Fruit fly (Drosophila melanogaster) whole organism, embryonic: Measurements from ENCODE around the gene CG6726.

Experiments used
- Blimp-1 ChIP-seq: fragments of 200-800 bp; sonication (Bioruptor generic); optimal IDR thresholded peaks from 3 replicates; lab custom pipeline; 2018; ENCODE audit warnings: missing biosample characterization, missing genetic modification characterization, mild to moderate bottlenecking, moderate library complexity, missing genetic modification reagents
- CG10209 ChIP-seq: fragments of 200-800 bp; sonication (Bioruptor generic); optimal IDR thresholded peaks from 3 replicates; lab custom pipeline; 2017; ENCODE audit warnings: missing biosample characterization, mild to moderate bottlenecking, missing genetic modification characterization, missing genetic modification reagents
- CG10321 ChIP-seq: fragments of 200-800 bp; sonication (Bioruptor generic); IDR thresholded peaks from 2 replicates; pipeline ENCODE4 v1.3.6; 2022; ENCODE audit warnings: missing biosample characterization, missing genetic modification characterization
- CG10431 ChIP-seq: fragments of 200-800 bp; sonication (Bioruptor generic); optimal IDR thresholded peaks from 3 replicates; lab custom pipeline; 2018; ENCODE audit warnings: missing biosample characterization, mild to moderate bottlenecking, missing genetic modification characterization
- CG11093 ChIP-seq: fragments of 200-800 bp; sonication (Bioruptor generic); IDR thresholded peaks from 3 replicates; pipeline ENCODE4 v1.3.6; 2022; ENCODE audit warnings: missing biosample characterization, missing genetic modification characterization
- CG11696 ChIP-seq: fragments of 200-800 bp; sonication (Bioruptor generic); IDR thresholded peaks from 2 replicates; pipeline ENCODE4 v1.3.6; 2022; ENCODE audit warnings: missing biosample characterization, missing genetic modification characterization
- CG1529 ChIP-seq: fragments of 200-800 bp; sonication (Bioruptor generic); optimal IDR thresholded peaks from 3 replicates; lab custom pipeline; 2018; ENCODE audit warnings: missing biosample characterization, missing genetic modification characterization
- CG1602 ChIP-seq: fragments of 200-800 bp; sonication (Bioruptor generic); optimal IDR thresholded peaks from 3 replicates; lab custom pipeline; 2016; ENCODE audit warnings: missing biosample characterization, missing genetic modification characterization
- CG17328 ChIP-seq: fragments of 200-800 bp; sonication (Bioruptor generic); IDR thresholded peaks from 2 replicates; pipeline ENCODE4 v1.3.6; 2022; ENCODE audit warnings: missing biosample characterization, missing genetic modification characterization
- CG17361 ChIP-seq: fragments of 200-800 bp; sonication (Bioruptor generic); IDR thresholded peaks from 3 replicates; pipeline ENCODE4 v1.3.6; 2022; ENCODE audit warnings: missing biosample characterization, missing genetic modification characterization
- CG3065 ChIP-seq: fragments of 200-800 bp; sonication (Bioruptor generic); optimal IDR thresholded peaks from 2 replicates; lab custom pipeline; 2016; ENCODE audit warnings: missing biosample characterization, missing genetic modification characterization
- CG3726 ChIP-seq: fragments of 200-800 bp; sonication (Bioruptor generic); IDR thresholded peaks from 3 replicates; pipeline ENCODE4, ENCODE4 v1.3.6; 2022; ENCODE audit warnings: missing biosample characterization, missing genetic modification characterization
- CG3847 ChIP-seq: fragments of 200-800 bp; sonication (Bioruptor generic); IDR thresholded peaks from 2 replicates; pipeline ENCODE4 v1.3.6; 2022; ENCODE audit warnings: missing biosample characterization, missing genetic modification characterization
- CG42726 ChIP-seq: fragments of 200-800 bp; sonication (Bioruptor generic); IDR thresholded peaks from 2 replicates; pipeline ENCODE4 v1.3.6; 2022; ENCODE audit warnings: missing biosample characterization, missing genetic modification characterization; ENCODE audit not compliant: partially characterized antibody
- CG6765 ChIP-seq: fragments of 200-800 bp; sonication (Bioruptor generic); optimal IDR thresholded peaks from 3 replicates; lab custom pipeline; 2017; ENCODE audit warnings: missing biosample characterization, mild to moderate bottlenecking, missing genetic modification characterization
- CG8281 ChIP-seq: fragments of 200-800 bp; sonication (Bioruptor generic); optimal IDR thresholded peaks from 2 replicates; lab custom pipeline; 2018; ENCODE audit warnings: missing biosample characterization, mild to moderate bottlenecking, missing genetic modification characterization, moderate library complexity
- CG8924 ChIP-seq: fragments of 200-800 bp; optimal IDR thresholded peaks from 3 replicates; lab custom pipeline; 2019; ENCODE audit warnings: missing biosample characterization, mild to moderate bottlenecking, missing genetic modification characterization, moderate library complexity
- CG9932 ChIP-seq: fragments of 200-800 bp; sonication (Bioruptor generic); IDR thresholded peaks from 2 replicates; pipeline ENCODE4 v1.3.6; 2022; ENCODE audit warnings: missing biosample characterization, missing genetic modification characterization
- Deaf1 ChIP-seq: fragments of 200-800 bp; optimal IDR thresholded peaks from 3 replicates; lab custom pipeline; 2019; ENCODE audit warnings: missing biosample characterization, mild to moderate bottlenecking, missing genetic modification characterization, moderate library complexity
- Dek ChIP-seq: fragments of 200-800 bp; sonication (Bioruptor generic); optimal IDR thresholded peaks from 3 replicates; lab custom pipeline; 2019; ENCODE audit warnings: missing biosample characterization, mild to moderate bottlenecking, missing genetic modification characterization, moderate library complexity
- Dip3 ChIP-seq: fragments of 200-800 bp; sonication (Bioruptor generic); optimal IDR thresholded peaks from 3 replicates; lab custom pipeline; 2016; ENCODE audit warnings: missing biosample characterization, missing genetic modification characterization
- Drgx ChIP-seq: fragments of 200-800 bp; sonication (Bioruptor generic); IDR thresholded peaks from 2 replicates; pipeline ENCODE4 v1.3.6; 2022; ENCODE audit warnings: missing biosample characterization, missing genetic modification characterization
- HLH4C ChIP-seq: fragments of 200-800 bp; sonication (Bioruptor generic); IDR thresholded peaks from 3 replicates; pipeline ENCODE4 v1.3.6; 2022; ENCODE audit warnings: missing biosample characterization, missing genetic modification characterization; ENCODE audit not compliant: partially characterized antibody
- HmgD ChIP-seq: fragments of 200-800 bp; sonication (Bioruptor generic); optimal IDR thresholded peaks from 3 replicates; lab custom pipeline; 2016; ENCODE audit warnings: missing biosample characterization, missing genetic modification characterization
- MESR4 ChIP-seq: fragments of 200-800 bp; sonication (Bioruptor generic); optimal IDR thresholded peaks from 2 replicates; lab custom pipeline; 2018; ENCODE audit warnings: missing biosample characterization, mild to moderate bottlenecking, missing genetic modification characterization, moderate library complexity
- Med ChIP-seq: fragments of 200-800 bp; sonication (Bioruptor generic); peaks from one replicate; lab custom pipeline; 2016; ENCODE audit warnings: missing biosample characterization, missing genetic modification characterization, mild to moderate bottlenecking, inconsistent platforms, moderate library complexity
- Mes4 ChIP-seq: fragments of 200-800 bp; sonication (Bioruptor generic); optimal IDR thresholded peaks from 2 replicates; lab custom pipeline; 2016; ENCODE audit warnings: missing biosample characterization, missing genetic modification characterization
- NC2α ChIP-seq: fragments of 200-800 bp; sonication (Bioruptor generic); optimal IDR thresholded peaks from 2 replicates; lab custom pipeline; 2016; ENCODE audit warnings: missing biosample characterization, missing genetic modification characterization
- Nf-YB ChIP-seq: fragments of 200-800 bp; sonication (Bioruptor generic); optimal IDR thresholded peaks from 3 replicates; lab custom pipeline; 2019; ENCODE audit warnings: missing biosample characterization, mild to moderate bottlenecking, missing genetic modification characterization, moderate library complexity
- NfI ChIP-seq: fragments of 200-800 bp; sonication (Bioruptor generic); optimal IDR thresholded peaks from 3 replicates; lab custom pipeline; 2018; ENCODE audit warnings: missing biosample characterization, mild to moderate bottlenecking, missing genetic modification characterization, moderate library complexity
- amos ChIP-seq: fragments of 200-800 bp; sonication (Bioruptor generic); IDR thresholded peaks from 2 replicates; pipeline ENCODE4 v1.3.6; 2022; ENCODE audit warnings: missing biosample characterization, missing genetic modification characterization; ENCODE audit not compliant: partially characterized antibody
- chm ChIP-seq: fragments of 200-800 bp; sonication (Bioruptor generic); IDR thresholded peaks from 2 replicates; pipeline ENCODE4 v1.3.6; 2022; ENCODE audit warnings: missing biosample characterization, missing genetic modification characterization
- dan ChIP-seq: fragments of 200-800 bp; sonication (Bioruptor generic); IDR thresholded peaks from 2 replicates; pipeline ENCODE4 v1.3.6; 2022; ENCODE audit warnings: missing biosample characterization, missing genetic modification characterization
- fd64A ChIP-seq: fragments of 200-800 bp; sonication (Bioruptor generic); optimal IDR thresholded peaks from 3 replicates; lab custom pipeline; 2018; ENCODE audit warnings: missing biosample characterization, mild to moderate bottlenecking, missing genetic modification characterization
- klu ChIP-seq: fragments of 200-800 bp; sonication (Bioruptor generic); IDR thresholded peaks from 2 replicates; pipeline ENCODE4 v1.3.6; 2022; ENCODE audit warnings: missing biosample characterization, missing genetic modification characterization
- knrl ChIP-seq: fragments of 200-800 bp; sonication (Bioruptor generic); IDR thresholded peaks from 3 replicates; pipeline ENCODE4 v1.3.6; 2022; ENCODE audit warnings: missing biosample characterization, missing genetic modification characterization; ENCODE audit not compliant: partially characterized antibody
- lilli ChIP-seq: fragments of 200-800 bp; sonication (Bioruptor generic); optimal IDR thresholded peaks from 3 replicates; lab custom pipeline; 2016; ENCODE audit warnings: missing biosample characterization, missing genetic modification characterization
- nerfin-2 ChIP-seq: fragments of 200-800 bp; sonication (Bioruptor generic); IDR thresholded peaks from 2 replicates; pipeline ENCODE4 v1.3.6; 2022; ENCODE audit warnings: missing biosample characterization, missing genetic modification characterization; ENCODE audit not compliant: partially characterized antibody
- org-1 ChIP-seq: fragments of 200-800 bp; sonication (Bioruptor generic); optimal IDR thresholded peaks from 2 replicates; lab custom pipeline; 2017; ENCODE audit warnings: missing biosample characterization, missing genetic modification characterization
- pros ChIP-seq: fragments of 200-800 bp; sonication (Bioruptor generic); optimal IDR thresholded peaks from 3 replicates; lab custom pipeline; 2019; ENCODE audit warnings: missing biosample characterization, mild to moderate bottlenecking, missing genetic modification characterization, moderate library complexity
- psq ChIP-seq: fragments of 200-800 bp; sonication (Bioruptor generic); optimal IDR thresholded peaks from 2 replicates; lab custom pipeline; 2017; ENCODE audit warnings: missing biosample characterization, missing genetic modification characterization
- row ChIP-seq: fragments of 200-800 bp; sonication (Bioruptor generic); IDR thresholded peaks from 3 replicates; pipeline ENCODE4 v1.3.6; 2022; ENCODE audit warnings: missing biosample characterization, missing genetic modification characterization
- sc ChIP-seq, 3 experiments: fragments of >200 bp in 2 of 3; fragments of 200-800 bp in 1 of 3; sonication (Bioruptor generic) in 1 of 3; optimal IDR thresholded peaks; 2 replicates in 2 of 3; 3 replicates in 1 of 3; lab custom pipeline; 2017; ENCODE audit warnings: mild to moderate bottlenecking in 1 of 3, missing biosample characterization in 1 of 3, missing genetic modification characterization in 1 of 3, missing genetic modification reagents in 1 of 3
- sd ChIP-seq: fragments of 200-800 bp; sonication (Bioruptor generic); optimal IDR thresholded peaks from 3 replicates; lab custom pipeline; 2018; ENCODE audit warnings: missing biosample characterization, mild to moderate bottlenecking, missing genetic modification characterization, moderate library complexity
- tio ChIP-seq: fragments of 200-800 bp; sonication (Bioruptor generic); optimal IDR thresholded peaks from 2 replicates; lab custom pipeline; 2017; ENCODE audit warnings: missing biosample characterization, missing genetic modification characterization, inconsistent platforms
- ttk ChIP-seq: fragments of 200-800 bp; sonication (Bioruptor generic); IDR thresholded peaks from 2 replicates; pipeline ENCODE4 v2.1.2; 2022; ENCODE audit warnings: missing biosample characterization, missing genetic modification characterization
- unpg ChIP-seq: fragments of 200-800 bp; sonication (Bioruptor generic); optimal IDR thresholded peaks from 3 replicates; lab custom pipeline; 2018; ENCODE audit warnings: missing biosample characterization, mild to moderate bottlenecking, missing genetic modification characterization, moderate library complexity
- vvl ChIP-seq: fragments of 200-800 bp; sonication (Bioruptor generic); IDR thresholded peaks from 2 replicates; pipeline ENCODE4 v1.3.6; 2022; ENCODE audit warnings: missing biosample characterization, missing genetic modification characterization
- wek ChIP-seq: fragments of 200-800 bp; sonication (Bioruptor generic); optimal IDR thresholded peaks from 3 replicates; lab custom pipeline; 2018; ENCODE audit warnings: missing biosample characterization, mild to moderate bottlenecking, missing genetic modification characterization, moderate library complexity
- z ChIP-seq: fragments of 200-800 bp; sonication (Bioruptor generic); IDR thresholded peaks from 3 replicates; pipeline ENCODE4 v1.3.6; 2022; ENCODE audit warnings: missing biosample characterization, missing genetic modification characterization

Gene CG6726

DNA sequence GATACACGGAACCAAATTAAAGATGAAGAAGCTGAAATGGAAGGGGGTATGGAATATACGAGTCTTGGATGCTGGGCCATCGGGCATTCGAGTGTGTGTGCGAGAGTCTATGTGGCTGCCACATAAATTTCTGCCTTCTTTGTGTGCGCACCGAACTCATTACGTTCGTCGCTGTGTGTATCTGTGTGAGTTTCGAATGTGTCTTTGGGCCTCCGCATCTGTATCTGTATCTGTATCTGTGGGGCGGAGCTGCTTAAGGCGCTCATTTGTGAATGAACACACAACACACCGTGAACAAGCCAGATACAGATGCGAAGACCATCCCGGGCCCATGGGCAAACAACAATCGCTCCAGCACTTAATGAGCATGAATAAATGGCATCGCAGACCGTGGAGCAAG lies 51.9 kb downstream of the CG6726 start (continued):
- TF ChIP-seq CG8281: no peak
- no peak for TF ChIP-seq Dek (tag; lab: Kevin White, UChicago)
- TF ChIP-seq CG11093 (GFP tag; lab: Robert Waterston, UW): no peak
- TF ChIP-seq Deaf1 (tag; lab: Kevin White, UChicago): peak; percentile 57
- no peak for TF ChIP-seq psq (GFP tag; lab: Kevin White, UChicago)
- peak; percentile 73 for TF ChIP-seq pros (GFP tag; lab: Kevin White, UChicago)
- no peak for TF ChIP-seq Blimp-1 (GFP tag; lab: Kevin White, UChicago)
- 0 out of 2 replicates have a peak, but pooled peaks have one; percentile 4 for TF ChIP-seq nerfin-2 (GFP tag; lab: Robert Waterston, UW)
- TF ChIP-seq Nf-YB (GFP tag; lab: Kevin White, UChicago): peak; percentile 89
- no peak for TF ChIP-seq wek (GFP tag; lab: Kevin White, UChicago)
- TF ChIP-seq NC2α (GFP tag; lab: Kevin White, UChicago): no peak
- no peak for TF ChIP-seq CG17361 (GFP tag; lab: Robert Waterston, UW)
- no peak for TF ChIP-seq CG3847 (GFP tag; lab: Robert Waterston, UW)
- no peak for TF ChIP-seq CG1529 (GFP tag; lab: Kevin White, UChicago)
- no peak for TF ChIP-seq Mes4 (GFP tag; lab: Kevin White, UChicago)
- peak; percentile 48; the same call in 1 of the 3 replicates for TF ChIP-seq z (GFP tag; lab: Robert Waterston, UW)
- no peak for TF ChIP-seq fd64A (GFP tag; lab: Kevin White, UChicago)
- TF ChIP-seq knrl (GFP tag; lab: Robert Waterston, UW): no peak
- no peak for TF ChIP-seq CG10431
- TF ChIP-seq dan (GFP tag; lab: Robert Waterston, UW): no peak
- TF ChIP-seq CG10321: peak; percentile 14; the same call in 1 of the 2 replicates
- TF ChIP-seq sd (tag; lab: Kevin White, UChicago): peak; percentile 2
- TF ChIP-seq CG1602 (GFP tag; lab: Kevin White, UChicago): no peak
- no peak for TF ChIP-seq sc (optimal IDR thresholded peaks at IDR 0.05; lab: Kevin White, UChicago)
- no peak for TF ChIP-seq sc (GFP tag; optimal IDR thresholded peaks at IDR 0.05; lab: Kevin White, UChicago)
- TF ChIP-seq HmgD (GFP tag; lab: Kevin White, UChicago): no peak
- TF ChIP-seq CG3065 (GFP tag; lab: Kevin White, UChicago): no peak
- TF ChIP-seq CG17328 (GFP tag; lab: Robert Waterston, UW): no peak
- TF ChIP-seq MESR4 (GFP tag; lab: Kevin White, UChicago): no peak
- TF ChIP-seq HLH4C: no peak
- no peak for TF ChIP-seq Dip3 (GFP tag; lab: Kevin White, UChicago)
- TF ChIP-seq ttk (GFP tag; lab: Robert Waterston, UW): 0 out of 2 replicates have a peak, but pooled peaks have one; percentile 11
- 0 out of 2 replicates have a peak, but pooled peaks have one; percentile 17 for TF ChIP-seq vvl (GFP tag; lab: Robert Waterston, UW)
- TF ChIP-seq CG6765: no peak
- no peak for TF ChIP-seq tio (GFP tag; lab: Kevin White, UChicago)
- TF ChIP-seq CG3726 (GFP tag; lab: Robert Waterston, UW): 0 out of 3 replicates have a peak, but pooled peaks have one; percentile 29

DNA sequence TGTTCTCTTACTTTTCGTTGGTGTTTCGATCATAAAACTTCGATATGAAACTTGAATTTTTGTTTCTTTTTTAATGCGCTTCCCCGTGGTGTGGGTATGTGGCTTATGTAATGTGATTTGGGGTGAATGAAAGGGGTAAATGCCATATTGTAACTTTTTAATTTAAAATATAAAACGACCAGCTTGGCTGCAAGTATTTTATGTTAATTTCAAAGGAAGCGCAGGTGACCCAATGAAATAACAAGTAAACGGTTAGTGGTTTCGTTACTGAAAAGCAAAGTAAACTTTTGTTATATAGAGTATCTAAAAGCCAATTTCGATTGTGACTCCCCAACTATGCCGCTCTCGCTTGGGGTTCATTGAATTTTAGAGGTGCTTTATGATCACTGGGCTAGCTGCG lies 53.1 kb downstream of the CG6726 start:
- no peak for TF ChIP-seq CG8924 (tag; lab: Kevin White, UChicago)
- TF ChIP-seq Med (GFP tag; lab: Kevin White, UChicago): peak; percentile 64
- no peak for TF ChIP-seq sc (optimal IDR thresholded peaks at IDR 0.05; lab: Kevin White, UChicago)
- no peak for TF ChIP-seq sc (GFP tag; optimal IDR thresholded peaks at IDR 0.05; lab: Kevin White, UChicago)
- peak; percentile 51; the same call in 1 of the 3 replicates for TF ChIP-seq row (GFP tag; lab: Robert Waterston, UW)
- no peak for TF ChIP-seq chm (GFP tag; lab: Robert Waterston, UW)
- TF ChIP-seq CG42726 (GFP tag; lab: Robert Waterston, UW): no peak
- no peak for TF ChIP-seq klu (GFP tag; lab: Robert Waterston, UW)
- TF ChIP-seq unpg (GFP tag; lab: Kevin White, UChicago): no peak
- peak; percentile 2 for TF ChIP-seq sd (tag; lab: Kevin White, UChicago)
- TF ChIP-seq org-1 (GFP tag; lab: Kevin White, UChicago): no peak
- TF ChIP-seq amos (GFP tag; lab: Robert Waterston, UW): no peak
- TF ChIP-seq CG9932 (GFP tag; lab: Robert Waterston, UW): no peak
- TF ChIP-seq Drgx: 0 out of 2 replicates have a peak, but pooled peaks have one; percentile 23
- TF ChIP-seq CG10209: no peak
- TF ChIP-seq CG11696 (GFP tag; lab: Robert Waterston, UW): no peak
- TF ChIP-seq NfI (GFP tag; lab: Kevin White, UChicago): no peak
- no peak for TF ChIP-seq lilli (GFP tag; lab: Kevin White, UChicago)
